Fruit fly (Drosophila melanogaster): Measurements from ENCODE around the gene CG42724.

The CG42724 gene

DNA sequence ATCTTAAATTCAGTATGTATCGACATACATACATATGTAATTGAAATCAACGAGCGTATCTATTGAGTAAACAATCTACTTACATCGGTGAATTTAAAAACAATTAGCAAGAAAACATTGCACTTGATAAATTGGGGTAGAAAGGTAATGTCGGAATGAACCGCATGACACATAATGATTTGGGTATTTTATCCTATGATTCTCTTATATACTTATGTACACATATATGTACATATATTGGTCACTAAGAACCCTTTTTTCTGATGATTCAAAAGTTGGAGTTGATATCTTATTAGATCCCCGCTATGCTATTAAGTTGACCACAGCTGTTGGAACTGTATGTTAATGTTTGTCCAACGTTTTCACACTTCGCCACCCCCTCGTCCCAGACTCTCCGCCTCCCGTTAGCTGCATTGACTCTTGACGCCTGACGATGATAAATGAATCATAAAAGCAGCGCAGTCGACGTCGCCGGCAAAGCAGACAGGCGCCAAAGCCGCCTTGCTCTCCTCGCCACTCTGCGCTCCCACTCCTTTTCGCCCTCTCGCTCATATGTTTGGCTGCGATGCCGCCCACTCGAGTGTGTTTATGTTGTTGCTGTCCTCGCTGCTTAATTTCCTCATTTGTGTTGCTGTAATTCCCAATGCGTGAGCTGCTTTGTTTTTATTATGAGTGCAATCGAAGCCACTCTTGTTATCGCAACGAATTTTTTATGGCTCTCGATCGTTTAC lies 15.0 kb downstream of the CG42724 start (continued):
- no peak for TF ChIP-seq CG5180 (GFP tag; optimal IDR thresholded peaks at IDR 0.05)
- no peak for TF ChIP-seq ken (GFP tag; IDR thresholded peaks at IDR 0.05)
- no peak for TF ChIP-seq gsb (GFP tag; IDR thresholded peaks at IDR 0.05)
- TF ChIP-seq CG11398 (GFP tag; optimal IDR thresholded peaks at IDR 0.05), result no peak
- TF ChIP-seq CG31441 (GFP tag; IDR thresholded peaks at IDR 0.05), result peak; percentile 29; the same call in 1 of the 2 replicates
- no peak for TF ChIP-seq CG11560 (tag; IDR thresholded peaks at IDR 0.05)
- TF ChIP-seq insv (GFP tag; optimal IDR thresholded peaks at IDR 0.05), result no peak
- TF ChIP-seq amos (GFP tag; IDR thresholded peaks at IDR 0.05; ENCODE audit: partially characterized antibody), result no peak
- no peak for TF ChIP-seq Mes4 (GFP tag; optimal IDR thresholded peaks at IDR 0.05)
- no peak for TF ChIP-seq CG9609 (GFP tag; optimal IDR thresholded peaks at IDR 0.05)
- TF ChIP-seq tx (GFP tag; optimal IDR thresholded peaks at IDR 0.05), result no peak
- TF ChIP-seq tap (tag; optimal IDR thresholded peaks at IDR 0.05), result no peak
- TF ChIP-seq CG3995 (GFP tag; optimal IDR thresholded peaks at IDR 0.05), result no peak
- no peak for TF ChIP-seq tgo (GFP tag; IDR thresholded peaks at IDR 0.05)
- no peak for TF ChIP-seq repo (GFP tag; optimal IDR thresholded peaks at IDR 0.05)
- peak; percentile 52 for TF ChIP-seq CG30403 (GFP tag; optimal IDR thresholded peaks at IDR 0.05)
- peak; percentile 54 for TF ChIP-seq Sox102F (GFP tag; optimal IDR thresholded peaks at IDR 0.05)
- TF ChIP-seq Fer1 (GFP tag; optimal IDR thresholded peaks at IDR 0.05), result no peak
- peak; percentile 2 for TF ChIP-seq kay (GFP tag; optimal IDR thresholded peaks at IDR 0.05)
- TF ChIP-seq CG15601 (tag; optimal IDR thresholded peaks at IDR 0.05), result no peak
- no peak for TF ChIP-seq eyg (GFP tag; optimal IDR thresholded peaks at IDR 0.05)
- TF ChIP-seq kni (GFP tag; optimal IDR thresholded peaks at IDR 0.05), result no peak
- TF ChIP-seq CG17912 (GFP tag; optimal IDR thresholded peaks at IDR 0.05), result no peak
- TF ChIP-seq CoRest (tag; optimal IDR thresholded peaks at IDR 0.05), result peak; percentile 44
- TF ChIP-seq MTF-1 (GFP tag; optimal IDR thresholded peaks at IDR 0.05; ENCODE audit: borderline replicate concordance), result no peak
- TF ChIP-seq psq (GFP tag; optimal IDR thresholded peaks at IDR 0.05), result no peak
- no peak for TF ChIP-seq CG2129 (GFP tag; IDR thresholded peaks at IDR 0.05; ENCODE audit: partially characterized antibody)
- TF ChIP-seq gem (tag; optimal IDR thresholded peaks at IDR 0.05), result peak; percentile 63
- no peak for TF ChIP-seq Mrtf (GFP tag; IDR thresholded peaks at IDR 0.05)
- TF ChIP-seq CG1602 (GFP tag; optimal IDR thresholded peaks at IDR 0.05), result peak; percentile 15
- no peak for TF ChIP-seq zen2 (GFP tag; IDR thresholded peaks at IDR 0.05; ENCODE audit: partially characterized antibody)
- TF ChIP-seq nau (GFP tag; optimal IDR thresholded peaks at IDR 0.05), result peak; percentile 33
- no peak for TF ChIP-seq CG7963 (GFP tag; IDR thresholded peaks at IDR 0.05; ENCODE audit: partially characterized antibody)
- no peak for TF ChIP-seq CG6254 (GFP tag; optimal IDR thresholded peaks at IDR 0.05)
- peak; percentile 41 for TF ChIP-seq CG6654 (GFP tag; optimal IDR thresholded peaks at IDR 0.05)
- no peak for TF ChIP-seq CG4730 (GFP tag; IDR thresholded peaks at IDR 0.05)
- no peak for TF ChIP-seq Dad (GFP tag; optimal IDR thresholded peaks at IDR 0.05)
- no peak for TF ChIP-seq ttk (GFP tag; IDR thresholded peaks at IDR 0.05)
- peak; percentile 21 for TF ChIP-seq CG7556 (GFP tag; optimal IDR thresholded peaks at IDR 0.05)
- TF ChIP-seq Sry-δ (GFP tag; optimal IDR thresholded peaks at IDR 0.05), result no peak
- no peak for TF ChIP-seq NC2β (GFP tag; optimal IDR thresholded peaks at IDR 0.05)
- TF ChIP-seq HmgD (GFP tag; optimal IDR thresholded peaks at IDR 0.05), result no peak
- no peak for TF ChIP-seq Ravus (GFP tag; IDR thresholded peaks at IDR 0.05)
- TF ChIP-seq H15 (GFP tag; IDR thresholded peaks at IDR 0.05), result no peak
- TF ChIP-seq trh (GFP tag; optimal IDR thresholded peaks at IDR 0.05), result no peak
- TF ChIP-seq Stat92E (GFP tag; optimal IDR thresholded peaks at IDR 0.05), result no peak
- no peak for TF ChIP-seq Mad (GFP tag; optimal IDR thresholded peaks at IDR 0.05)
- TF ChIP-seq CG15696 (tag; optimal IDR thresholded peaks at IDR 0.05), result no peak
- peak; percentile 82 for TF ChIP-seq sens (GFP tag)
- no peak for TF ChIP-seq CG8944 (GFP tag; optimal IDR thresholded peaks at IDR 0.05)
